Fruit fly (Drosophila melanogaster): ENCODE data around the gene CG4842.

The CG4842 gene

dm6 chr3L:16351770-16352429 is 16.3 kb upstream of the CG4842 start, which contains the start of the genes Golgin104 and Tcs3 (continued):
- TF ChIP-seq CG2116 (GFP tag; optimal IDR thresholded peaks at IDR 0.05), result no peak
- TF ChIP-seq CG15479 (GFP tag; optimal IDR thresholded peaks at IDR 0.05), result no peak
- TF ChIP-seq CG7839 (tag; optimal IDR thresholded peaks at IDR 0.05), result no peak
- TF ChIP-seq CG17186 (GFP tag; optimal IDR thresholded peaks at IDR 0.05), result peak; percentile 30
- no peak for TF ChIP-seq Vsx1 (GFP tag; optimal IDR thresholded peaks at IDR 0.05)
- no peak for TF ChIP-seq gem (tag; optimal IDR thresholded peaks at IDR 0.05)
- TF ChIP-seq CG3847 (GFP tag; IDR thresholded peaks at IDR 0.05), result peak; percentile 41; the same call in 1 of the 2 replicates
- 0 out of 3 replicates have a peak, but pooled peaks have one; percentile 21 for TF ChIP-seq otp (GFP tag; IDR thresholded peaks at IDR 0.05)
- TF ChIP-seq CG2199 (GFP tag; IDR thresholded peaks at IDR 0.05), result no peak
- TF ChIP-seq BEAF-32 (GFP tag; optimal IDR thresholded peaks at IDR 0.05), result peak; percentile 21
- TF ChIP-seq CG18619 (GFP tag; optimal IDR thresholded peaks at IDR 0.05), result no peak
- no peak for TF ChIP-seq CG7786 (GFP tag; optimal IDR thresholded peaks at IDR 0.05)
- TF ChIP-seq CG18262 (tag; optimal IDR thresholded peaks at IDR 0.05), result no peak
- TF ChIP-seq CG6689 (GFP tag; IDR thresholded peaks at IDR 0.05), result no peak
- peak in 1 of 3 experiments; percentile 80 for TF ChIP-seq Stat92E (GFP tag; optimal IDR thresholded peaks at IDR 0.05)
- TF ChIP-seq ap (GFP tag; IDR thresholded peaks at IDR 0.05), result no peak
- no peak for TF ChIP-seq Antp (GFP tag; optimal IDR thresholded peaks at IDR 0.05)
- no peak for TF ChIP-seq tin (GFP tag; optimal IDR thresholded peaks at IDR 0.05)
- TF ChIP-seq CG18599 (GFP tag; optimal IDR thresholded peaks at IDR 0.05), result no peak
- no peak for TF ChIP-seq Dad (GFP tag; optimal IDR thresholded peaks at IDR 0.05)
- peak; percentile 82 for TF ChIP-seq CG4617 (GFP tag; optimal IDR thresholded peaks at IDR 0.05; ENCODE audit: borderline replicate concordance)
- peak; percentile 69 for TF ChIP-seq Sin3A (optimal IDR thresholded peaks at IDR 0.05)
- no peak for TF ChIP-seq usp (GFP tag; optimal IDR thresholded peaks at IDR 0.05)
- TF ChIP-seq CG15011 (GFP tag; optimal IDR thresholded peaks at IDR 0.05), result no peak
- no peak for TF ChIP-seq CG3407 (GFP tag; optimal IDR thresholded peaks at IDR 0.05)
- TF ChIP-seq Sox100B (GFP tag; optimal IDR thresholded peaks at IDR 0.05), result no peak
- TF ChIP-seq CG9797 (GFP tag; optimal IDR thresholded peaks at IDR 0.05), result peak; percentile 89
- no peak for TF ChIP-seq CG9817 (tag; optimal IDR thresholded peaks at IDR 0.05)
- no peak for TF ChIP-seq dan (GFP tag; IDR thresholded peaks at IDR 0.05)
- TF ChIP-seq CG42726 (GFP tag; IDR thresholded peaks at IDR 0.05; ENCODE audit: partially characterized antibody), result no peak
- TF ChIP-seq slbo (GFP tag; IDR thresholded peaks at IDR 0.05), result no peak
- no peak for TF ChIP-seq tup (GFP tag; optimal IDR thresholded peaks at IDR 0.05)
- no peak for TF ChIP-seq ham (GFP tag; IDR thresholded peaks at IDR 0.05)
- TF ChIP-seq Lhr (GFP tag; optimal IDR thresholded peaks at IDR 0.05), result no peak
- TF ChIP-seq al (GFP tag; IDR thresholded peaks at IDR 0.05), result no peak
- no peak for TF ChIP-seq CkIIα-i1 (GFP tag; IDR thresholded peaks at IDR 0.05)
- TF ChIP-seq Neu2 (GFP tag; optimal IDR thresholded peaks at IDR 0.05; ENCODE audit: borderline replicate concordance), result no peak
- TF ChIP-seq CG18764 (GFP tag; optimal IDR thresholded peaks at IDR 0.05), result no peak
- no peak for TF ChIP-seq CG10654 (GFP tag; optimal IDR thresholded peaks at IDR 0.05)
- no peak for TF ChIP-seq lab (GFP tag; optimal IDR thresholded peaks at IDR 0.05)
- no peak for TF ChIP-seq Dip3 (GFP tag; optimal IDR thresholded peaks at IDR 0.05)
- TF ChIP-seq Hand (GFP tag; optimal IDR thresholded peaks at IDR 0.05), result no peak
- no peak for TF ChIP-seq lmd (GFP tag; IDR thresholded peaks at IDR 0.05)
- TF ChIP-seq HLH4C (GFP tag; IDR thresholded peaks at IDR 0.05; ENCODE audit: partially characterized antibody), result 0 out of 3 replicates have a peak, but pooled peaks have one; percentile 17
- TF ChIP-seq CG8359 (GFP tag; optimal IDR thresholded peaks at IDR 0.05; ENCODE audit: borderline replicate concordance), result no peak
- TF ChIP-seq unc-4 (GFP tag; IDR thresholded peaks at IDR 0.05; ENCODE audit: partially characterized antibody), result no peak
- TF ChIP-seq NFAT (GFP tag; IDR thresholded peaks at IDR 0.05), result no peak
- no peak for TF ChIP-seq CG31224 (GFP tag; IDR thresholded peaks at IDR 0.05)
- no peak for TF ChIP-seq fru (optimal IDR thresholded peaks at IDR 0.05)
- peak; percentile 92 for TF ChIP-seq scrt (GFP tag; optimal IDR thresholded peaks at IDR 0.05)

Data from whole organism, embryonic.